Worm (Caenorhabditis elegans): Measurements from ENCODE around the gene C47D12.4.
"Not testable (repeated sequence)": the region's sequence is repeated elsewhere in the genome, so short reads cannot be mapped to it uniquely, and the experiment has no call there.

C47D12.4 gene

ce11 chrII:11694432-11694831, 12.9 kb downstream of the C47D12.4 start:
- TF ChIP-seq lin-13 (GFP tag; optimal IDR thresholded peaks at IDR 0.05) (peak; percentile 27), nhr-20 (tag; optimal IDR thresholded peaks at IDR 0.05) (peak; percentile 58), snu-23 (GFP tag; optimal IDR thresholded peaks at IDR 0.05) (peak; percentile 53), ceh-82 (tag; optimal IDR thresholded peaks at IDR 0.05) (peak in 1 of 3 experiments; percentile 35), lsy-2 (tag; optimal IDR thresholded peaks at IDR 0.05) (peak; percentile 40 to 67), efl-3 (GFP tag; optimal IDR thresholded peaks at IDR 0.05) (no peak), C04F5.9 (tag; optimal IDR thresholded peaks at IDR 0.05) (peak; percentile 3), blmp-1 (tag; optimal IDR thresholded peaks at IDR 0.05) (peak; percentile 58), egl-27 (tag; optimal IDR thresholded peaks at IDR 0.05) (no peak), rnt-1 (tag; optimal IDR thresholded peaks at IDR 0.05) (peak; percentile 51), zag-1 (tag; optimal IDR thresholded peaks at IDR 0.05) (no peak), unc-130 (tag; optimal IDR thresholded peaks at IDR 0.05) (peak; percentile 18), mdl-1 (tag; optimal IDR thresholded peaks at IDR 0.05) (no peak), mep-1 (tag; optimal IDR thresholded peaks at IDR 0.05) (peak; percentile 32), dpl-1 (GFP tag; optimal IDR thresholded peaks at IDR 0.05) (peak; percentile 31 to 69 (median 62)), F16B12.6 (tag; optimal IDR thresholded peaks at IDR 0.05) (peak; percentile 26), swsn-7 (tag; optimal IDR thresholded peaks at IDR 0.05) (peak; percentile 2), nhr-11 (tag; optimal IDR thresholded peaks at IDR 0.05) (no peak), elt-3 (tag; optimal IDR thresholded peaks at IDR 0.05) (peak in 1 of 6 experiments; percentile 22), lin-35 (GFP tag; optimal IDR thresholded peaks at IDR 0.05) (peak; percentile 43 to 78), C16A3.4 (tag; optimal IDR thresholded peaks at IDR 0.05) (peak; percentile 53), lin-39 (tag; optimal IDR thresholded peaks at IDR 0.05) (no peak), efl-1 (optimal IDR thresholded peaks at IDR 0.05) (peak; percentile 27 to 57), efl-1 (GFP tag; optimal IDR thresholded peaks at IDR 0.05 in 1 of 2) (peak; percentile 46 to 94), fkh-8 (tag; optimal IDR thresholded peaks at IDR 0.05) (peak; percentile 56), nhr-19 (GFP tag; conservative IDR thresholded peaks at IDR 0.05) (no peak), nhr-71 (tag; optimal IDR thresholded peaks at IDR 0.05) (peak; percentile 24), vab-15 (tag; optimal IDR thresholded peaks at IDR 0.05) (no peak), xbp-1 (tag; optimal IDR thresholded peaks at IDR 0.05) (peak; percentile 4), skn-1 (tag; optimal IDR thresholded peaks at IDR 0.05) (peak; percentile 42), ceh-8 (GFP tag; optimal IDR thresholded peaks at IDR 0.05) (no peak)

- TF ChIP-seq nhr-90 (tag; optimal IDR thresholded peaks at IDR 0.05; ENCODE audit: poor library complexity) (peak; percentile 10), snu-23 (GFP tag; optimal IDR thresholded peaks at IDR 0.05) (peak; percentile 6), nhr-71 (tag; optimal IDR thresholded peaks at IDR 0.05) (peak; percentile 12), efl-1 (GFP tag; optimal IDR thresholded peaks at IDR 0.05 in 1 of 2) (peak in 1 of 2 experiments; percentile 23), nhr-19 (GFP tag; conservative IDR thresholded peaks at IDR 0.05) (0 out of 2 replicates have a peak, but pooled peaks have one; percentile 11), lsy-2 (tag; optimal IDR thresholded peaks at IDR 0.05) (peak in 1 of 2 experiments; percentile 14), lin-35 (GFP tag; optimal IDR thresholded peaks at IDR 0.05) (peak in 1 of 2 experiments; percentile 23)
- not testable (repeated sequence) for TF ChIP-seq efl-1 (optimal IDR thresholded peaks at IDR 0.05)
Measured at ce11 chrII:11695161-11695944, 13.8 kb downstream of the C47D12.4 start, which contains the start of gene tars-1. tars-1 (minus strand) TSS chrII:11695657.

ce11 chrII:11695945-11696270, 14.3 kb downstream of the C47D12.4 start, which contains the start of gene xpf-1:
xpf-1 (plus strand) TSS chrII:11696171.
- TF ChIP-seq aha-1 (tag; optimal IDR thresholded peaks at IDR 0.05): no peak
- TF ChIP-seq unc-98 (GFP tag; IDR thresholded peaks at IDR 0.05): no peak
- TF ChIP-seq lin-39 (tag; optimal IDR thresholded peaks at IDR 0.05): no peak
- no peak for TF ChIP-seq unc-130 (tag; optimal IDR thresholded peaks at IDR 0.05)
- TF ChIP-seq ces-1 (GFP tag; optimal IDR thresholded peaks at IDR 0.05): no peak
- TF ChIP-seq sup-37 (GFP tag; optimal IDR thresholded peaks at IDR 0.05): no peak

Measured in whole organism, L1 larva.